Fruit fly (Drosophila melanogaster) whole organism, embryonic: ENCODE results near the gene CG32448.

Source experiments
- Antp ChIP-seq: fragments of 200-800 bp; sonication (Bioruptor generic); optimal IDR thresholded peaks from 3 replicates; lab custom pipeline; 2016; ENCODE audit warnings: missing biosample characterization, missing genetic modification characterization
- B-H2 ChIP-seq: fragments of 200-800 bp; sonication (Bioruptor generic); optimal IDR thresholded peaks from 2 replicates; lab custom pipeline; 2018; ENCODE audit warnings: missing biosample characterization, mild to moderate bottlenecking, missing genetic modification characterization
- Bteb2 ChIP-seq: fragments of 200-800 bp; sonication (Bioruptor generic); optimal IDR thresholded peaks from 2 replicates; lab custom pipeline; 2016; ENCODE audit warnings: missing biosample characterization, missing genetic modification characterization
- CG12071 ChIP-seq: fragments of 200-800 bp; sonication (Bioruptor generic); optimal IDR thresholded peaks from 3 replicates; lab custom pipeline; 2018; ENCODE audit warnings: missing biosample characterization, mild to moderate bottlenecking, missing genetic modification characterization
- CG13424 ChIP-seq: fragments of 200-800 bp; sonication (Bioruptor generic); optimal IDR thresholded peaks from 2 replicates; lab custom pipeline; 2019; ENCODE audit warnings: missing biosample characterization, mild to moderate bottlenecking, missing genetic modification characterization, moderate library complexity
- CG14965 ChIP-seq: fragments of 200-800 bp; sonication (Bioruptor generic); optimal IDR thresholded peaks from 2 replicates; lab custom pipeline; 2016; ENCODE audit warnings: missing biosample characterization, missing genetic modification characterization, borderline replicate concordance
- CG15073 ChIP-seq: fragments of 200-800 bp; sonication (Bioruptor generic); optimal IDR thresholded peaks from 2 replicates; lab custom pipeline; 2016; ENCODE audit warnings: missing biosample characterization, missing genetic modification characterization
- CG1647 ChIP-seq: fragments of 200-800 bp; sonication (Bioruptor generic); optimal IDR thresholded peaks from 3 replicates; lab custom pipeline; 2016; ENCODE audit warnings: missing biosample characterization, missing genetic modification characterization
- CG16779 ChIP-seq: fragments of 200-800 bp; sonication (Bioruptor generic); IDR thresholded peaks from 2 replicates; pipeline ENCODE4 v1.3.6; 2022; ENCODE audit warnings: missing biosample characterization, missing genetic modification characterization
- CG17186 ChIP-seq: fragments of 200-800 bp; sonication (Bioruptor generic); optimal IDR thresholded peaks from 3 replicates; lab custom pipeline; 2017; ENCODE audit warnings: missing biosample characterization, missing genetic modification reagents, missing genetic modification characterization
- CG2678 ChIP-seq: fragments of 200-800 bp; sonication (Bioruptor generic); optimal IDR thresholded peaks from 3 replicates; lab custom pipeline; 2019; ENCODE audit warnings: missing biosample characterization, mild to moderate bottlenecking, missing genetic modification characterization, moderate library complexity
- CG31365 ChIP-seq: fragments of 200-800 bp; sonication (Bioruptor generic); optimal IDR thresholded peaks from 2 replicates; lab custom pipeline; 2018; ENCODE audit warnings: missing biosample characterization, mild to moderate bottlenecking, missing genetic modification characterization
- CG31441 ChIP-seq: fragments of 200-800 bp; sonication (Bioruptor generic); IDR thresholded peaks from 2 replicates; pipeline ENCODE4 v1.3.6; 2022; ENCODE audit warnings: missing biosample characterization, missing genetic modification characterization
- CG3163 ChIP-seq: fragments of 200-800 bp; sonication (Bioruptor generic); optimal IDR thresholded peaks from 3 replicates; lab custom pipeline; 2016; ENCODE audit warnings: missing biosample characterization, missing genetic modification characterization
- CG3847 ChIP-seq: fragments of 200-800 bp; sonication (Bioruptor generic); IDR thresholded peaks from 2 replicates; pipeline ENCODE4 v1.3.6; 2022; ENCODE audit warnings: missing biosample characterization, missing genetic modification characterization
- CG42726 ChIP-seq: fragments of 200-800 bp; sonication (Bioruptor generic); IDR thresholded peaks from 2 replicates; pipeline ENCODE4 v1.3.6; 2022; ENCODE audit warnings: missing biosample characterization, missing genetic modification characterization; ENCODE audit not compliant: partially characterized antibody
- CG4424 ChIP-seq: fragments of 200-800 bp; sonication (Bioruptor generic); optimal IDR thresholded peaks from 3 replicates; lab custom pipeline; 2016; ENCODE audit warnings: missing biosample characterization, missing genetic modification characterization
- CG8388 ChIP-seq: fragments of 200-800 bp; sonication (Bioruptor generic); optimal IDR thresholded peaks from 2 replicates; lab custom pipeline; 2019; ENCODE audit warnings: missing biosample characterization, mild to moderate bottlenecking, missing genetic modification characterization, moderate library complexity
- CG9727 ChIP-seq: fragments of 200-800 bp; sonication (Bioruptor generic); optimal IDR thresholded peaks from 3 replicates; lab custom pipeline; 2017; ENCODE audit warnings: missing biosample characterization, mild to moderate bottlenecking, missing genetic modification characterization
- Dad ChIP-seq: fragments of 200-800 bp; sonication (Bioruptor generic); optimal IDR thresholded peaks from 3 replicates; lab custom pipeline; 2016; ENCODE audit warnings: missing biosample characterization, missing genetic modification characterization
- Doc2 ChIP-seq: fragments of 200-800 bp; sonication (Bioruptor generic); IDR thresholded peaks from 2 replicates; pipeline ENCODE4 v1.3.6; 2022; ENCODE audit warnings: missing biosample characterization, missing genetic modification characterization
- Dp ChIP-seq: fragments of 200-800 bp; sonication (Bioruptor generic); optimal IDR thresholded peaks from 2 replicates; lab custom pipeline; 2018; ENCODE audit warnings: missing biosample characterization, mild to moderate bottlenecking, missing genetic modification characterization, moderate library complexity
- Drgx ChIP-seq: fragments of 200-800 bp; sonication (Bioruptor generic); IDR thresholded peaks from 2 replicates; pipeline ENCODE4 v1.3.6; 2022; ENCODE audit warnings: missing biosample characterization, missing genetic modification characterization
- H2.0 ChIP-seq: fragments of 200-800 bp; sonication (Bioruptor generic); IDR thresholded peaks from 2 replicates; pipeline ENCODE4 v1.3.6; 2022; ENCODE audit warnings: missing biosample characterization, missing genetic modification characterization
- HLH54F ChIP-seq: fragments of 200-800 bp; sonication (Bioruptor generic); optimal IDR thresholded peaks from 3 replicates; lab custom pipeline; 2016; ENCODE audit warnings: missing biosample characterization, missing genetic modification characterization
- MESR4 ChIP-seq: fragments of 200-800 bp; sonication (Bioruptor generic); optimal IDR thresholded peaks from 2 replicates; lab custom pipeline; 2018; ENCODE audit warnings: missing biosample characterization, mild to moderate bottlenecking, missing genetic modification characterization, moderate library complexity
- Med ChIP-seq: fragments of 200-800 bp; sonication (Bioruptor generic); peaks from one replicate; lab custom pipeline; 2016; ENCODE audit warnings: missing biosample characterization, missing genetic modification characterization, mild to moderate bottlenecking, inconsistent platforms, moderate library complexity
- Rx ChIP-seq: fragments of 200-800 bp; sonication (Bioruptor generic); IDR thresholded peaks from 2 replicates; pipeline ENCODE4 v1.3.6; 2022; ENCODE audit warnings: missing biosample characterization, missing genetic modification characterization
- bigmax ChIP-seq: fragments of 200-800 bp; sonication (Bioruptor generic); optimal IDR thresholded peaks from 2 replicates; lab custom pipeline; 2018; ENCODE audit warnings: missing biosample characterization, mild to moderate bottlenecking, missing genetic modification characterization
- br ChIP-seq: fragments of >200 bp; optimal IDR thresholded peaks from 2 replicates; lab custom pipeline; 2017
- chn ChIP-seq: fragments of 200-800 bp; sonication (Bioruptor generic); optimal IDR thresholded peaks from 2 replicates; lab custom pipeline; 2016; ENCODE audit warnings: missing biosample characterization, missing genetic modification characterization
- crp ChIP-seq, 2 experiments: fragments of 200-800 bp; sonication (Bioruptor generic); optimal IDR thresholded peaks; 2 replicates in 1 of 2; 3 replicates in 1 of 2; lab custom pipeline; 2017; ENCODE audit warnings: missing biosample characterization in 2 of 2, missing genetic modification characterization in 2 of 2, mild to moderate bottlenecking in 1 of 2, moderate library complexity in 1 of 2
- fd96Cb ChIP-seq: fragments of 200-800 bp; sonication (Bioruptor generic); optimal IDR thresholded peaks from 2 replicates; lab custom pipeline; 2018; ENCODE audit warnings: missing biosample characterization, mild to moderate bottlenecking, missing genetic modification characterization, moderate library complexity
- fu2 ChIP-seq: fragments of 200-800 bp; sonication (Bioruptor generic); optimal IDR thresholded peaks from 2 replicates; lab custom pipeline; 2016; ENCODE audit warnings: missing biosample characterization, missing genetic modification characterization
- gcm ChIP-seq: fragments of 200-800 bp; sonication (Bioruptor generic); optimal IDR thresholded peaks from 2 replicates; lab custom pipeline; 2019; ENCODE audit warnings: missing biosample characterization, mild to moderate bottlenecking, missing genetic modification characterization, moderate library complexity
- knrl ChIP-seq: fragments of 200-800 bp; sonication (Bioruptor generic); IDR thresholded peaks from 3 replicates; pipeline ENCODE4 v1.3.6; 2022; ENCODE audit warnings: missing biosample characterization, missing genetic modification characterization; ENCODE audit not compliant: partially characterized antibody
- maf-S ChIP-seq: fragments of 200-800 bp; sonication (Bioruptor generic); optimal IDR thresholded peaks from 2 replicates; lab custom pipeline; 2016; ENCODE audit warnings: missing biosample characterization, missing genetic modification characterization
- pb ChIP-seq: fragments of 200-800 bp; sonication (Bioruptor generic); optimal IDR thresholded peaks from 3 replicates; lab custom pipeline; 2016; ENCODE audit warnings: missing biosample characterization, missing genetic modification characterization
- prd ChIP-seq, 3 experiments: fragments of >200 bp in 2 of 3; fragments of 200-800 bp in 1 of 3; sonication (Bioruptor generic) in 1 of 3; optimal IDR thresholded peaks in 2 of 3; IDR thresholded peaks in 1 of 3; 2 replicates in 2 of 3; 3 replicates in 1 of 3; pipeline versions ENCODE4 v1.3.6 to Lab custom; 2017 to 2022; ENCODE audit warnings: missing biosample characterization in 1 of 3, missing genetic modification characterization in 1 of 3
- pzg ChIP-seq: fragments of 200-800 bp; sonication (Bioruptor generic); optimal IDR thresholded peaks from 3 replicates; lab custom pipeline; 2018; ENCODE audit warnings: missing biosample characterization, mild to moderate bottlenecking, missing genetic modification characterization, moderate library complexity
- ro ChIP-seq: fragments of 200-800 bp; sonication (Bioruptor generic); IDR thresholded peaks from 2 replicates; pipeline ENCODE4 v1.3.6; 2022; ENCODE audit warnings: missing biosample characterization, missing genetic modification characterization
- schlank ChIP-seq: fragments of 200-800 bp; sonication (Bioruptor generic); optimal IDR thresholded peaks from 2 replicates; lab custom pipeline; 2018; ENCODE audit warnings: missing biosample characterization, mild to moderate bottlenecking, missing genetic modification characterization
- shn ChIP-seq: fragments of 200-800 bp; sonication (Bioruptor generic); optimal IDR thresholded peaks from 3 replicates; lab custom pipeline; 2016; ENCODE audit warnings: missing biosample characterization, missing genetic modification characterization
- stwl ChIP-seq: fragments of 200-800 bp; sonication (Bioruptor generic); optimal IDR thresholded peaks from 3 replicates; lab custom pipeline; 2018; ENCODE audit warnings: missing biosample characterization, mild to moderate bottlenecking, missing genetic modification characterization, moderate library complexity
- tap ChIP-seq: fragments of 200-800 bp; optimal IDR thresholded peaks from 3 replicates; lab custom pipeline; 2019; ENCODE audit warnings: missing biosample characterization, mild to moderate bottlenecking, missing genetic modification characterization, moderate library complexity
- tna ChIP-seq: fragments of 200-800 bp; sonication (Bioruptor generic); IDR thresholded peaks from 2 replicates; pipeline ENCODE4 v1.3.6; 2022; ENCODE audit warnings: missing biosample characterization, missing genetic modification characterization; ENCODE audit not compliant: partially characterized antibody
- trem ChIP-seq: fragments of 200-800 bp; optimal IDR thresholded peaks from 3 replicates; lab custom pipeline; 2019; ENCODE audit warnings: missing biosample characterization, mild to moderate bottlenecking, missing genetic modification characterization, moderate library complexity
- tup ChIP-seq: fragments of 200-800 bp; sonication (Bioruptor generic); optimal IDR thresholded peaks from 2 replicates; lab custom pipeline; 2016; ENCODE audit warnings: missing biosample characterization, mild to moderate bottlenecking, missing genetic modification characterization, moderate library complexity
- unc-4 ChIP-seq: fragments of 200-800 bp; sonication (Bioruptor generic); IDR thresholded peaks from 2 replicates; pipeline ENCODE4 v1.3.6; 2022; ENCODE audit warnings: missing biosample characterization, missing genetic modification characterization; ENCODE audit not compliant: partially characterized antibody

Gene CG32448

dm6 chr3L:21842286-21842685, 14.0 kb upstream of the CG32448 start, which contains the start of gene CG14563:
Gene CG14563 (minus strand): TSS chr3L:21842386.
- TF ChIP-seq ro (no peak), Med (peak; percentile 14), Dp (GFP tag; lab: Kevin White, UChicago) (no peak), trem (tag; lab: Kevin White, UChicago) (no peak)

dm6 chr3L:21841079-21841478, 12.8 kb upstream of the CG32448 start, which contains the start of gene P5CDh1:
Gene P5CDh1 (minus strand): TSS chr3L:21841356.
- TF ChIP-seq prd (optimal IDR thresholded peaks at IDR 0.05; lab: Kevin White, UChicago) (no peak), prd (GFP tag; IDR thresholded peaks at IDR 0.05; lab: Robert Waterston, UW) (0 out of 3 replicates have a peak, but pooled peaks have one; percentile 11), CG9727 (GFP tag; lab: Kevin White, UChicago) (no peak), CG31365 (tag; lab: Kevin White, UChicago) (no peak), CG14965 (GFP tag; lab: Kevin White, UChicago) (no peak), CG16779 (GFP tag; lab: Robert Waterston, UW) (no peak), bigmax (GFP tag; lab: Kevin White, UChicago) (no peak), tap (tag; lab: Kevin White, UChicago) (no peak), shn (GFP tag; lab: Kevin White, UChicago) (peak; percentile 33), CG17186 (GFP tag; lab: Kevin White, UChicago) (peak; percentile 27), Drgx (GFP tag; lab: Robert Waterston, UW) (no peak; the same call in 1 of the 2 replicates), CG13424 (tag; lab: Kevin White, UChicago) (no peak), CG12071 (peak; percentile 59), knrl (GFP tag; lab: Robert Waterston, UW) (peak; percentile 82), Doc2 (GFP tag; lab: Robert Waterston, UW) (no peak), tna (GFP tag; lab: Robert Waterston, UW) (peak; percentile 85), CG3163 (peak; percentile 30), pzg (peak; percentile 91), Dad (GFP tag; lab: Kevin White, UChicago) (peak; percentile 30), H2.0 (GFP tag; lab: Robert Waterston, UW) (peak; percentile 44; the same call in 1 of the 2 replicates), tup (GFP tag; lab: Kevin White, UChicago) (no peak), CG8388 (GFP tag; lab: Kevin White, UChicago) (no peak), CG2678 (tag; lab: Kevin White, UChicago) (no peak), stwl (tag; lab: Kevin White, UChicago) (peak; percentile 75), HLH54F (GFP tag; lab: Kevin White, UChicago) (peak; percentile 31), Antp (GFP tag; lab: Kevin White, UChicago) (peak; percentile 26), schlank (tag; lab: Kevin White, UChicago) (no peak), CG4424 (GFP tag; lab: Kevin White, UChicago) (no peak), B-H2 (GFP tag; lab: Kevin White, UChicago) (peak; percentile 54), Rx (GFP tag; lab: Robert Waterston, UW) (no peak), fu2 (GFP tag; lab: Kevin White, UChicago) (no peak), CG1647 (GFP tag; lab: Kevin White, UChicago) (no peak), CG3847 (GFP tag; lab: Robert Waterston, UW) (peak; percentile 74), chn (GFP tag; lab: Kevin White, UChicago) (no peak), br (lab: Kevin White, UChicago) (no peak), crp (GFP tag; optimal IDR thresholded peaks at IDR 0.05; lab: Kevin White, UChicago) (no peak), CG42726 (GFP tag; lab: Robert Waterston, UW) (peak; percentile 86), gcm (no peak), fd96Cb (no peak), pb (GFP tag; lab: Kevin White, UChicago) (no peak), unc-4 (GFP tag; lab: Robert Waterston, UW) (peak; percentile 91), maf-S (GFP tag; lab: Kevin White, UChicago) (peak; percentile 2), CG15073 (no peak), MESR4 (GFP tag; lab: Kevin White, UChicago) (peak; percentile 35), Bteb2 (GFP tag; lab: Kevin White, UChicago) (peak; percentile 24), CG31441 (GFP tag; lab: Robert Waterston, UW) (no peak)
